Worm (Caenorhabditis elegans): ENCODE results near the gene str-255.

Gene str-255

ce11 chrV:2163735-2164134 is at the start of gene str-255:
Gene str-255, minus strand, starts transcription at chrV:2163835.
- TF ChIP-seq blmp-1 (tag; optimal IDR thresholded peaks at IDR 0.05), result no peak
- TF ChIP-seq ces-1 (GFP tag; optimal IDR thresholded peaks at IDR 0.05), result no peak
- TF ChIP-seq nhr-28 (tag; optimal IDR thresholded peaks at IDR 0.05), result no peak
- no peak for TF ChIP-seq unc-62 (GFP tag; optimal IDR thresholded peaks at IDR 0.05)
- TF ChIP-seq unc-39 (tag; optimal IDR thresholded peaks at IDR 0.05), result no peak
- no peak for TF ChIP-seq ztf-11 (tag; optimal IDR thresholded peaks at IDR 0.05)
- no peak for TF ChIP-seq sptf-1 (tag; optimal IDR thresholded peaks at IDR 0.05)
- no peak for TF ChIP-seq nhr-2 (tag; optimal IDR thresholded peaks at IDR 0.05)
- TF ChIP-seq unc-120 (tag; optimal IDR thresholded peaks at IDR 0.05; ENCODE audit: poor library complexity, severe bottlenecking), result no peak
- no peak for TF ChIP-seq elt-1 (tag; optimal IDR thresholded peaks at IDR 0.05; ENCODE audit: borderline replicate concordance, insufficient read depth)
- TF ChIP-seq mab-5 (tag; optimal IDR thresholded peaks at IDR 0.05), result no peak
- TF ChIP-seq zip-8 (tag; optimal IDR thresholded peaks at IDR 0.05), result no peak

ce11 chrV:2211936-2212335 is 48.3 kb upstream of the str-255 start, which contains the start of gene nhr-133:
Gene nhr-133, minus strand, starts transcription at chrV:2212118.
- TF ChIP-seq lsy-2 (tag; optimal IDR thresholded peaks at IDR 0.05) (no peak), ceh-43 (GFP tag; optimal IDR thresholded peaks at IDR 0.05) (no peak)

ce11 chrV:2207527-2207926 is 43.9 kb upstream of the str-255 start:
- no peak for TF ChIP-seq zip-8 (tag; optimal IDR thresholded peaks at IDR 0.05)
- TF ChIP-seq cnd-1 (tag; optimal IDR thresholded peaks at IDR 0.05), result no peak
- no peak for TF ChIP-seq nhr-2 (tag; optimal IDR thresholded peaks at IDR 0.05)
- no peak for TF ChIP-seq M03D4.4 (tag; optimal IDR thresholded peaks at IDR 0.05)
- TF ChIP-seq sptf-1 (tag; optimal IDR thresholded peaks at IDR 0.05), result no peak
- TF ChIP-seq lin-13 (tag; optimal IDR thresholded peaks at IDR 0.05), result no peak
- no peak for TF ChIP-seq flh-1 (GFP tag; optimal IDR thresholded peaks at IDR 0.05)
- TF ChIP-seq ham-2 (GFP tag; optimal IDR thresholded peaks at IDR 0.05), result no peak
- TF ChIP-seq blmp-1 (tag; optimal IDR thresholded peaks at IDR 0.05), result no peak
- TF ChIP-seq nhr-12 (tag; optimal IDR thresholded peaks at IDR 0.05), result no peak
- TF ChIP-seq bed-3 (GFP tag; optimal IDR thresholded peaks at IDR 0.05), result no peak
- TF ChIP-seq elt-1 (tag; optimal IDR thresholded peaks at IDR 0.05; ENCODE audit: borderline replicate concordance, insufficient read depth), result no peak
- no peak for TF ChIP-seq unc-120 (tag; optimal IDR thresholded peaks at IDR 0.05; ENCODE audit: poor library complexity, severe bottlenecking)
- TF ChIP-seq ceh-83 (GFP tag; optimal IDR thresholded peaks at IDR 0.05), result no peak
- TF ChIP-seq pha-4 (tag; optimal IDR thresholded peaks at IDR 0.05), result no peak
- TF ChIP-seq elt-3 (tag; optimal IDR thresholded peaks at IDR 0.05), result no peak
- no peak for TF ChIP-seq drap-1 (GFP tag; optimal IDR thresholded peaks at IDR 0.05)
- TF ChIP-seq mab-5 (tag; optimal IDR thresholded peaks at IDR 0.05), result no peak
- TF ChIP-seq nhr-28 (tag; optimal IDR thresholded peaks at IDR 0.05), result no peak

ce11 chrV:2206801-2207200 is 43.2 kb upstream of the str-255 start, which contains the start of gene svh-11:
Gene svh-11, plus strand, starts transcription at chrV:2207101.
- no peak for TF ChIP-seq mep-1 (tag; optimal IDR thresholded peaks at IDR 0.05)
- no peak for TF ChIP-seq unc-62 (GFP tag; optimal IDR thresholded peaks at IDR 0.05)
- TF ChIP-seq mab-5 (tag; optimal IDR thresholded peaks at IDR 0.05), result no peak
- TF ChIP-seq nhr-2 (tag; optimal IDR thresholded peaks at IDR 0.05), result no peak
- no peak for TF ChIP-seq lsy-2 (tag; optimal IDR thresholded peaks at IDR 0.05)
- no peak for TF ChIP-seq ces-1 (GFP tag; optimal IDR thresholded peaks at IDR 0.05)
- TF ChIP-seq blmp-1 (tag; optimal IDR thresholded peaks at IDR 0.05), result no peak

- no peak for TF ChIP-seq sem-2 (GFP tag; optimal IDR thresholded peaks at IDR 0.05)
- no peak for TF ChIP-seq lin-13 (tag; optimal IDR thresholded peaks at IDR 0.05)
- TF ChIP-seq lin-32 (GFP tag; optimal IDR thresholded peaks at IDR 0.05), result no peak
- no peak for TF ChIP-seq tbx-8 (GFP tag; optimal IDR thresholded peaks at IDR 0.05)
- TF ChIP-seq nhr-2 (tag; optimal IDR thresholded peaks at IDR 0.05), result no peak
- TF ChIP-seq ces-1 (GFP tag; optimal IDR thresholded peaks at IDR 0.05), result no peak
- TF ChIP-seq M03D4.4 (tag; optimal IDR thresholded peaks at IDR 0.05), result no peak
- TF ChIP-seq blmp-1 (tag; optimal IDR thresholded peaks at IDR 0.05), result no peak
- no peak for TF ChIP-seq mep-1 (tag; optimal IDR thresholded peaks at IDR 0.05)
- no peak for TF ChIP-seq elt-1 (tag; optimal IDR thresholded peaks at IDR 0.05; ENCODE audit: borderline replicate concordance, insufficient read depth)
- no peak for TF ChIP-seq pha-4 (tag; optimal IDR thresholded peaks at IDR 0.05)
- TF ChIP-seq nhr-76 (tag; optimal IDR thresholded peaks at IDR 0.05), result no peak
- TF ChIP-seq nhr-237 (tag; optimal IDR thresholded peaks at IDR 0.05), result no peak
- TF ChIP-seq ham-2 (GFP tag; optimal IDR thresholded peaks at IDR 0.05), result no peak
- TF ChIP-seq elt-3 (tag; optimal IDR thresholded peaks at IDR 0.05), result no peak
- TF ChIP-seq unc-120 (tag; optimal IDR thresholded peaks at IDR 0.05; ENCODE audit: poor library complexity, severe bottlenecking), result no peak
- no peak for TF ChIP-seq drap-1 (GFP tag; optimal IDR thresholded peaks at IDR 0.05)
- no peak for TF ChIP-seq ceh-39 (tag; optimal IDR thresholded peaks at IDR 0.05)
These were observed 42.5 kb upstream of the str-255 start, which contains the start of gene srt-40 for ce11 chrV:2206181-2206580. Gene srt-40, minus strand, starts transcription at chrV:2206281.

All from whole organism, mixed stage, embryonic.